Fruit fly (Drosophila melanogaster) Kc167 (cell line): ENCODE data around the gene CHKov1.

Experiments
- Myc ChIP-seq: fragments of >200 bp; optimal IDR thresholded peaks from 2 replicates; lab custom pipeline; 2017; ENCODE audit warnings: missing external identifiers
- Sin3A ChIP-seq: fragments of >200 bp; optimal IDR thresholded peaks from 2 replicates; lab custom pipeline; 2018; ENCODE audit warnings: missing external identifiers
- h ChIP-seq: fragments of >200 bp; optimal IDR thresholded peaks from 3 replicates; lab custom pipeline; 2018; ENCODE audit warnings: missing external identifiers
- insv ChIP-seq: fragments of >200 bp; optimal IDR thresholded peaks from 3 replicates; lab custom pipeline; 2018; ENCODE audit warnings: missing external identifiers
- psq ChIP-seq: fragments of >200 bp; optimal IDR thresholded peaks from 2 replicates; lab custom pipeline; 2017; ENCODE audit warnings: missing external identifiers
- ttk ChIP-seq: sonication (Bioruptor generic); optimal IDR thresholded peaks from 2 replicates; lab custom pipeline; 2017; ENCODE audit warnings: missing external identifiers

Gene CHKov1

dm6 chr3R:25329079-25329478 lies at the start of gene CHKov1:
Gene CHKov1, minus strand, starts transcription at chr3R:25329316.
- TF ChIP-seq psq (lab: Kevin White, UChicago) (no peak), ttk (no peak), Sin3A (lab: Kevin White, UChicago) (no peak), Myc (no peak)

dm6 chr3R:25357985-25358384 lies 28.9 kb upstream of the CHKov1 start, which contains the start of gene ND-49L:
Gene ND-49L, plus strand, starts transcription at chr3R:25358285.
- TF ChIP-seq psq (lab: Kevin White, UChicago) (no peak), Myc (no peak), h (lab: Kevin White, UChicago) (no peak), Sin3A (lab: Kevin White, UChicago) (no peak), ttk (no peak), insv (lab: Kevin White, UChicago) (no peak)

- TF ChIP-seq psq (lab: Kevin White, UChicago) = no peak
- no peak for TF ChIP-seq ttk
- no peak for TF ChIP-seq insv (lab: Kevin White, UChicago)
- TF ChIP-seq Sin3A (lab: Kevin White, UChicago) = no peak
- TF ChIP-seq Myc = no peak
- no peak for TF ChIP-seq h (lab: Kevin White, UChicago)
Observed at dm6 chr3R:25346899-25347298, 17.8 kb upstream of the CHKov1 start, which contains the start of gene tobi. Gene tobi, minus strand, starts transcription at chr3R:25346921.

- TF ChIP-seq Myc (no peak), ttk (no peak), insv (lab: Kevin White, UChicago) (no peak), psq (lab: Kevin White, UChicago) (no peak), Sin3A (lab: Kevin White, UChicago) (no peak), h (lab: Kevin White, UChicago) (no peak)
Observed at dm6 chr3R:25339952-25340351, 10.8 kb upstream of the CHKov1 start, which contains the start of gene rha. Gene rha, plus strand, starts transcription at chr3R:25340252.

dm6 chr3R:25335065-25335464 lies 5.9 kb upstream of the CHKov1 start, which contains the start of the genes CG10669 and CG11902:
Gene CG10669, minus strand, starts transcription at chr3R:25335243.
Gene CG11902, plus strand, starts transcription at chr3R:25335257.
- TF ChIP-seq psq (lab: Kevin White, UChicago) (no peak), h (lab: Kevin White, UChicago) (no peak), insv (lab: Kevin White, UChicago) (no peak), Sin3A (lab: Kevin White, UChicago) (no peak), ttk (no peak), Myc (no peak)

dm6 chr3R:25331103-25331502 lies 2.0 kb upstream of the CHKov1 start, which contains the start of gene CHKov2:
Gene CHKov2, minus strand, starts transcription at chr3R:25331203.
- TF ChIP-seq ttk (no peak), h (lab: Kevin White, UChicago) (no peak), insv (lab: Kevin White, UChicago) (no peak), Sin3A (lab: Kevin White, UChicago) (no peak), psq (lab: Kevin White, UChicago) (no peak), Myc (no peak)

dm6 chr3R:25322657-25323056 lies 6.5 kb downstream of the CHKov1 start, which contains the start of gene CG10562:
Gene CG10562, minus strand, starts transcription at chr3R:25322757.
- TF ChIP-seq Myc (no peak), insv (lab: Kevin White, UChicago) (no peak), ttk (no peak), psq (lab: Kevin White, UChicago) (no peak), h (lab: Kevin White, UChicago) (no peak), Sin3A (lab: Kevin White, UChicago) (no peak)

- TF ChIP-seq ttk (no peak), Myc (no peak), insv (lab: Kevin White, UChicago) (no peak), Sin3A (lab: Kevin White, UChicago) (no peak), psq (lab: Kevin White, UChicago) (no peak), h (lab: Kevin White, UChicago) (no peak)
Observed at dm6 chr3R:25321681-25322080, 7.4 kb downstream of the CHKov1 start.

dm6 chr3R:25320898-25321297 lies 8.2 kb downstream of the CHKov1 start:
- TF ChIP-seq Sin3A (lab: Kevin White, UChicago) (no peak), insv (lab: Kevin White, UChicago) (no peak), psq (lab: Kevin White, UChicago) (no peak), ttk (no peak), h (lab: Kevin White, UChicago) (no peak), Myc (no peak)

- TF ChIP-seq Myc (no peak), insv (lab: Kevin White, UChicago) (no peak), h (lab: Kevin White, UChicago) (no peak), ttk (no peak), psq (lab: Kevin White, UChicago) (no peak), Sin3A (lab: Kevin White, UChicago) (no peak)
Observed at dm6 chr3R:25320051-25320705, 8.9 kb downstream of the CHKov1 start, which contains the start of gene CG10560. Gene CG10560, minus strand, starts transcription at chr3R:25320101.

dm6 chr3R:25318011-25318410 lies 11.1 kb downstream of the CHKov1 start, which contains the start of gene CG10553:
Gene CG10553, minus strand, starts transcription at chr3R:25318111.
- TF ChIP-seq h (lab: Kevin White, UChicago) = no peak

dm6 chr3R:25316016-25316415 lies 13.1 kb downstream of the CHKov1 start, which contains the start of gene CG10559:
Gene CG10559, minus strand, starts transcription at chr3R:25316116.
- TF ChIP-seq Sin3A (lab: Kevin White, UChicago) (no peak), psq (lab: Kevin White, UChicago) (no peak), insv (lab: Kevin White, UChicago) (no peak), Myc (no peak), ttk (no peak), h (lab: Kevin White, UChicago) (no peak)
